Worm (Caenorhabditis elegans) whole organism, L4 larva: ENCODE measurements around the gene F35C11.5.

Experiments used
- ZK546.5 ChIP-seq, 2 experiments: sonication (generic microtip); optimal IDR thresholded peaks; 2 replicates each; lab custom pipeline; 2017; ENCODE audit warnings: missing biosample characterization in 2 of 2, missing genetic modification characterization in 2 of 2
- daf-8 ChIP-seq: fragments of 200-800 bp; sonication (Bioruptor generic); IDR thresholded peaks from 2 replicates; pipeline ENCODE4 v1.3.6; 2022; ENCODE audit warnings: missing genetic modification characterization, missing compliant biosample characterization
- egl-27 ChIP-seq: sonication (generic microtip); optimal IDR thresholded peaks from 3 replicates; lab custom pipeline; 2017; ENCODE audit warnings: missing biosample characterization, missing genetic modification reagents, missing genetic modification characterization
- lin-13 ChIP-seq: fragments of 150-350 bp; optimal IDR thresholded peaks from 2 replicates; lab custom pipeline; 2014; ENCODE audit warnings: missing biosample characterization, missing genetic modification reagents, missing genetic modification characterization
- nhr-237 ChIP-seq: sonication (generic microtip); optimal IDR thresholded peaks from 2 replicates; lab custom pipeline; 2017; ENCODE audit warnings: missing biosample characterization, missing genetic modification characterization
- nhr-25 ChIP-seq: sonication (generic microtip); optimal IDR thresholded peaks from 2 replicates; lab custom pipeline; 2017; ENCODE audit warnings: missing genetic modification characterization, mild to moderate bottlenecking, missing compliant biosample characterization, antibody characterized with exemption, moderate library complexity, borderline replicate concordance; ENCODE audit not compliant: insufficient read depth
- pha-4 ChIP-seq, 2 experiments: fragments of 150-350 bp in 1 of 2; fragments of 200-800 bp in 1 of 2; sonication (Bioruptor generic) in 1 of 2; IDR thresholded peaks in 1 of 2; optimal IDR thresholded peaks in 1 of 2; 2 replicates each; pipeline versions ENCODE4 v1.3.6 to Lab custom; 2014 to 2022; ENCODE audit warnings: missing genetic modification characterization in 2 of 2, missing genetic modification reagents in 2 of 2, missing biosample characterization in 1 of 2, missing compliant biosample characterization in 1 of 2
- pqm-1 ChIP-seq: sonication (generic microtip); optimal IDR thresholded peaks from 2 replicates; lab custom pipeline; 2017; ENCODE audit warnings: missing biosample characterization, missing genetic modification characterization
- snpc-4 ChIP-seq: fragments of 150-350 bp; optimal IDR thresholded peaks from 2 replicates; lab custom pipeline; 2014; ENCODE audit warnings: missing biosample characterization, missing genetic modification characterization
- unc-130 ChIP-seq: sonication (generic microtip); optimal IDR thresholded peaks from 2 replicates; lab custom pipeline; 2016; ENCODE audit warnings: missing genetic modification reagents, missing genetic modification characterization, missing compliant biosample characterization
- unc-39 ChIP-seq: sonication (generic microtip); optimal IDR thresholded peaks from 2 replicates; lab custom pipeline; 2017; ENCODE audit warnings: missing biosample characterization, missing genetic modification characterization
- unc-62 ChIP-seq, 3 experiments: fragments of 150-350 bp in 1 of 3; sonication (generic microtip); optimal IDR thresholded peaks in 2 of 3; peaks in 1 of 3; 1 replicate in 1 of 3; 2 replicates in 2 of 3; lab custom pipeline; 2014 to 2017; ENCODE audit warnings: missing biosample characterization in 3 of 3, missing genetic modification characterization in 3 of 3, missing genetic modification reagents in 3 of 3, missing genotype in 1 of 3

DNA sequence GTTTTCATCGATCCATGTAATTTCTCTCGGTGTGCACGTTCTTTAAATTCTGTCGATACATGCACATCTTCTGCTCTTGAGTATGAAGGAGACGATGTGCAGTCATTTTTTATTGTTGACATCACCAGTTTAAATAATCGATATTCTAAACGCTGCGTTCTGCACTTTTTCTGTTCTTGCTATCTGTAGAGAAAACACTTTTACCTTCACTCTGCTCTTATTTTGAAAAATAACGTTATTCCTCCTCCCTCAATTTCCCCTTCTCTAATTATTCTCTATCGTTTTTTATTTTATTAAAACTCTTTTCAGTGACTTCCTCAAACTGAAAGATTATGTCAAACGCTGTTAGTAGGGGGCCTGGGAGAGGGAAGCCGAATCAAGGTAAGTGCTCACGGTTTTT lies 36.6 kb upstream of the F35C11.5 start, which contains the start of gene ifg-1:
- TF ChIP-seq nhr-25 (tag; lab: Kevin White, UChicago): no peak
- no peak for TF ChIP-seq lin-13
- TF ChIP-seq pha-4 (GFP tag; IDR thresholded peaks at IDR 0.05; lab: Robert Waterston, UW): no peak
- no peak for TF ChIP-seq pha-4 (tag; optimal IDR thresholded peaks at IDR 0.05; lab: Kevin White, UChicago)
- TF ChIP-seq egl-27 (tag; lab: Kevin White, UChicago): no peak
- no peak for TF ChIP-seq nhr-237
- TF ChIP-seq unc-39: no peak
- TF ChIP-seq unc-62 (GFP tag; optimal IDR thresholded peaks at IDR 0.05 in 1 of 2; lab: Kevin White, UChicago): no peak
- no peak for TF ChIP-seq unc-62 (tag; optimal IDR thresholded peaks at IDR 0.05; lab: Kevin White, UChicago)
- no peak for TF ChIP-seq snpc-4 (tag; lab: Kevin White, UChicago)
- TF ChIP-seq ZK546.5 (tag; optimal IDR thresholded peaks at IDR 0.05; lab: Kevin White, UChicago): no peak
- TF ChIP-seq pqm-1: no peak
- TF ChIP-seq unc-130 (GFP tag; lab: Kevin White, UChicago): no peak
- TF ChIP-seq daf-8 (GFP tag; lab: Robert Waterston, UW): no peak
